Worm (Caenorhabditis elegans): Measurements from ENCODE around the gene far-1.

The far-1 gene

DNA sequence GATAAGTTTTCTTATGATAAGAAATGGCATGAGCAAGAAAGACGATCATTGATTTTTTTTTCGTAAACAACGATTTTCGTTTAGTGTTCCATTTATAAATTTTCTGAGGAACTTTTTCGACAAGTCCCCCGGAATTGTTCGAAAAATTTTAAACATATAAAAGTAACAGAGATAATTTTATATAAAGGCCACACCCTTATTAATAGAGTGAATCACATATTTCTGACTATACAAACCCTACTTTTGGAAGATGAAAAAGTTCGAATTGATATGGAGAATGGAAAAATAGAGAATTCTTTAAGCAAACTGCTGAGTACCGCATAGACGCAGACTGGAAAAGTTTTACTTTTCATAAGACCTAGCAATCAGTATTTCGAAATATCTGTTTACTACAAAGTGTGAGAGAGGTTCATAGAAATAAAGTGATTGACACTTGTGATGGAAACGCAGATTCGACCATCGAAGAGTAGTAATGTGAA is 29.8 kb downstream of the far-1 start (continued):
- TF ChIP-seq mep-1 (tag; optimal IDR thresholded peaks at IDR 0.05) (peak; percentile 92), ztf-7 (tag; optimal IDR thresholded peaks at IDR 0.05) (peak; percentile 65), gei-8 (GFP tag; optimal IDR thresholded peaks at IDR 0.05) (peak; percentile 36), dpl-1 (GFP tag; optimal IDR thresholded peaks at IDR 0.05) (peak; percentile 51)

- TF ChIP-seq unc-39 (tag; optimal IDR thresholded peaks at IDR 0.05) (no peak), mxl-3 (GFP tag; optimal IDR thresholded peaks at IDR 0.05) (no peak), daf-8 (GFP tag; IDR thresholded peaks at IDR 0.05) (no peak), lin-1 (GFP tag; IDR thresholded peaks at IDR 0.05) (no peak), nhr-6 (tag; optimal IDR thresholded peaks at IDR 0.05) (no peak), saeg-2 (GFP tag; IDR thresholded peaks at IDR 0.05) (no peak), ZK337.2 (GFP tag; IDR thresholded peaks at IDR 0.05) (no peak), skn-1 (tag; optimal IDR thresholded peaks at IDR 0.05) (no peak)
These were observed 30.4 kb downstream of the far-1 start, which contains the start of gene ikke-1 for ce11 chrIII:9050600-9050999. Gene ikke-1, minus strand, starts transcription at chrIII:9050700.

- TF ChIP-seq aha-1 (tag) = peak; percentile 86
- TF ChIP-seq Y48G9A.11 (GFP tag; IDR thresholded peaks at IDR 0.05) = no peak
- no peak for TF ChIP-seq daf-8 (GFP tag; IDR thresholded peaks at IDR 0.05)
- no peak for TF ChIP-seq zfp-3 (GFP tag; conservative IDR thresholded peaks at IDR 0.05)
- TF ChIP-seq nhr-102 (tag; optimal IDR thresholded peaks at IDR 0.05) = no peak
- no peak for TF ChIP-seq nhr-28 (tag; optimal IDR thresholded peaks at IDR 0.05)
These were observed 33.7 kb downstream of the far-1 start for ce11 chrIII:9047260-9047659.

DNA sequence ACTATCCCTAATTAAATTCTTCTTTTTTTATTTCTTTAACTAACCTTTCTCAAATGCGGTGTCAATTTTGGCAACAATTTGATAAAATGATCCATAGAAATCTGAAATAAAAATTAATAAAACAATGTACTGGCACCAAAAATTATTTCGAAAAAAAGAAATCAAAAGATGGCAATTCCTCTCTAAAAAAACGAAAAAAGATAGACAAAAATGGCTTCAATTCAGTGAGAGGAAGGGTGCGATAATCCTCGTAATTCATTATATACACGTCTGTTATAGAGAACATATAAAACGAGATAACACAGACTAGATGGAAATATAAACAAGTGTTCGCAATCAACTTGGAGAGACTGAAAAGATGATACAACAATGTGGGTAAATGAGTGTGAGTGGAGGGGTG is 35.1 kb downstream of the far-1 start, which contains the start of gene R107.2:
Gene R107.2 (minus strand): TSS at position 101 of the 400 bp plus-strand sequence.
- TF ChIP-seq php-3 (GFP tag; IDR thresholded peaks at IDR 0.05) = no peak
- TF ChIP-seq set-16 (GFP tag; IDR thresholded peaks at IDR 0.05) = no peak
- TF ChIP-seq daf-16 (GFP tag; optimal IDR thresholded peaks at IDR 0.05) = no peak
- TF ChIP-seq daf-16 (tag; optimal IDR thresholded peaks at IDR 0.05) = peak; percentile 11
- TF ChIP-seq hmg-1.1 (GFP tag; IDR thresholded peaks at IDR 0.05) = no peak
- TF ChIP-seq rbr-2 (tag; optimal IDR thresholded peaks at IDR 0.05) = no peak
- TF ChIP-seq zip-2 (tag; optimal IDR thresholded peaks at IDR 0.05) = no peak
- TF ChIP-seq fkh-10 (GFP tag; optimal IDR thresholded peaks at IDR 0.05) = no peak
- TF ChIP-seq dve-1 (tag; optimal IDR thresholded peaks at IDR 0.05; ENCODE audit: insufficient read depth) = peak; percentile 6

DNA sequence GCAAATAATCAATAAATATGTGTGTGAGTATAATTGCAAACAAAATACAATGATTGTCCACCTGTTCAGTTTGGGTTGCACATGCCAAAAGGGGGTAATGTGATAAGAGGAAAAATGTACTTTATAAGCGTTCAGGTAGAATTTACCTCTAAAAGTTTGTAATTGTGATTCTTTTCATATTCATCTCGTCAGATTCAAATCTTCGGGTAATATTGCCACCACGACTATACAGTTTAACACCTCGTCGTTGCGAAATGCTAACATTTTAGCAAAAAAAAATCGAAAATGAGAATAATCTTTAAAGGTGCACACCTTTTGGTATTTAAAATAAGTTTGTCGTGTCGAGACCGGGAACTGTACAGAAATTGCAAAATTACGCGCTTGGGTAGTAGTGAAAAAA is 37.8 kb downstream of the far-1 start, which contains the start of gene nac-2:
Gene nac-2 (minus strand): TSS at position 101 of the 400 bp plus-strand sequence.
- TF ChIP-seq cey-2 (tag; optimal IDR thresholded peaks at IDR 0.05; ENCODE audit: borderline replicate concordance, insufficient read depth) = no peak
- TF ChIP-seq ceh-82 (tag; optimal IDR thresholded peaks at IDR 0.05) = no peak
- no peak for TF ChIP-seq ZK546.5 (tag; optimal IDR thresholded peaks at IDR 0.05)
- no peak for TF ChIP-seq daf-16 (GFP tag; optimal IDR thresholded peaks at IDR 0.05)
- TF ChIP-seq daf-16 (tag; optimal IDR thresholded peaks at IDR 0.05) = peak; percentile 15

- no peak for TF ChIP-seq daf-16 (GFP tag; optimal IDR thresholded peaks at IDR 0.05)
- no peak for TF ChIP-seq daf-16 (tag; optimal IDR thresholded peaks at IDR 0.05)
- no peak for TF ChIP-seq R02D3.7 (tag; optimal IDR thresholded peaks at IDR 0.05)
- TF ChIP-seq lin-39 (tag; optimal IDR thresholded peaks at IDR 0.05) = no peak
- TF ChIP-seq nhr-41 (GFP tag; IDR thresholded peaks at IDR 0.05) = no peak
- no peak for TF ChIP-seq saeg-2 (GFP tag; IDR thresholded peaks at IDR 0.05)
- TF ChIP-seq aha-1 (tag) = no peak
- TF ChIP-seq lin-1 (GFP tag; IDR thresholded peaks at IDR 0.05) = no peak
- no peak for TF ChIP-seq nhr-111 (GFP tag; optimal IDR thresholded peaks at IDR 0.05)
- TF ChIP-seq hmg-1.1 (GFP tag; IDR thresholded peaks at IDR 0.05) = no peak
- no peak for TF ChIP-seq duxl-1 (tag; optimal IDR thresholded peaks at IDR 0.05; ENCODE audit: poor library complexity)
- TF ChIP-seq tag-97 (GFP tag; IDR thresholded peaks at IDR 0.05) = no peak
- no peak for TF ChIP-seq zfp-2 (tag; optimal IDR thresholded peaks at IDR 0.05)
- TF ChIP-seq mxl-2 (GFP tag; conservative IDR thresholded peaks at IDR 0.05) = no peak
- no peak for TF ChIP-seq nhr-6 (tag; optimal IDR thresholded peaks at IDR 0.05)
- no peak for TF ChIP-seq dmd-6 (GFP tag; IDR thresholded peaks at IDR 0.05)
- no peak for TF ChIP-seq dmd-9 (GFP tag; IDR thresholded peaks at IDR 0.05)
- no peak for TF ChIP-seq lsy-2 (tag; optimal IDR thresholded peaks at IDR 0.05)
- no peak for TF ChIP-seq set-16 (GFP tag; IDR thresholded peaks at IDR 0.05)
- no peak for TF ChIP-seq ceh-82 (tag; optimal IDR thresholded peaks at IDR 0.05)
These were observed 43.3 kb downstream of the far-1 start, which contains the start of gene R107.9 for ce11 chrIII:9037658-9038057. Gene R107.9, plus strand, starts transcription at chrIII:9037958.

Data from whole organism, L4 larva.